Worm (Caenorhabditis elegans): ENCODE data around the gene spt-4.

- TF ChIP-seq nhr-12 (tag; optimal IDR thresholded peaks at IDR 0.05) (no peak), M03D4.4 (tag; optimal IDR thresholded peaks at IDR 0.05) (no peak), ztf-11 (tag; optimal IDR thresholded peaks at IDR 0.05) (no peak), nhr-76 (tag; optimal IDR thresholded peaks at IDR 0.05) (no peak), ces-1 (GFP tag; optimal IDR thresholded peaks at IDR 0.05) (no peak), pha-4 (tag; optimal IDR thresholded peaks at IDR 0.05) (no peak), unc-39 (tag; optimal IDR thresholded peaks at IDR 0.05) (no peak), lin-13 (tag; optimal IDR thresholded peaks at IDR 0.05) (no peak), drap-1 (GFP tag; optimal IDR thresholded peaks at IDR 0.05) (no peak), nhr-237 (tag; optimal IDR thresholded peaks at IDR 0.05) (no peak)
Measured at ce11 chrIII:19509-19908, 50.0 kb downstream of the spt-4 start, which contains the start of gene H10E21.4.
